Worm (Caenorhabditis elegans) whole organism, L4 larva: ENCODE results near the gene csp-2.

Experiments
- ZK546.5 ChIP-seq, 2 experiments: sonication (generic microtip); optimal IDR thresholded peaks; 2 replicates each; lab custom pipeline; 2017; ENCODE audit warnings: missing biosample characterization in 2 of 2, missing genetic modification characterization in 2 of 2
- ama-1 ChIP-seq: fragments of 150-350 bp; optimal IDR thresholded peaks from 2 replicates; lab custom pipeline; 2014; ENCODE audit warnings: inconsistent platforms, mixed read lengths
- attf-4 ChIP-seq: sonication (generic microtip); optimal IDR thresholded peaks from 3 replicates; lab custom pipeline; 2017; ENCODE audit warnings: missing biosample characterization, missing genetic modification characterization
- ceh-20 ChIP-seq: fragments of 200-800 bp; sonication (Bioruptor generic); IDR thresholded peaks from 2 replicates; pipeline ENCODE4 v1.3.6; 2022; ENCODE audit warnings: missing genetic modification reagents, missing genetic modification characterization, missing compliant biosample characterization
- jun-1 ChIP-seq: fragments of 150-350 bp; optimal IDR thresholded peaks from 2 replicates; lab custom pipeline; 2014; ENCODE audit warnings: missing biosample characterization, missing genetic modification reagents, missing genetic modification characterization
- lin-13 ChIP-seq: fragments of 150-350 bp; optimal IDR thresholded peaks from 2 replicates; lab custom pipeline; 2014; ENCODE audit warnings: missing biosample characterization, missing genetic modification reagents, missing genetic modification characterization
- mep-1 ChIP-seq: fragments of 150-350 bp; sonication (generic microtip); optimal IDR thresholded peaks from 3 replicates; lab custom pipeline; 2014; ENCODE audit warnings: missing biosample characterization, missing genetic modification characterization
- snpc-1.2 ChIP-seq: fragments of 200-800 bp; sonication (Bioruptor generic); IDR thresholded peaks from 2 replicates; pipeline ENCODE4 v1.3.6; 2022; ENCODE audit warnings: missing genetic modification reagents, missing genetic modification characterization, missing compliant biosample characterization
- zag-1 ChIP-seq: fragments of 150-350 bp; optimal IDR thresholded peaks from 2 replicates; lab custom pipeline; 2014; ENCODE audit warnings: missing biosample characterization, missing genetic modification characterization

DNA sequence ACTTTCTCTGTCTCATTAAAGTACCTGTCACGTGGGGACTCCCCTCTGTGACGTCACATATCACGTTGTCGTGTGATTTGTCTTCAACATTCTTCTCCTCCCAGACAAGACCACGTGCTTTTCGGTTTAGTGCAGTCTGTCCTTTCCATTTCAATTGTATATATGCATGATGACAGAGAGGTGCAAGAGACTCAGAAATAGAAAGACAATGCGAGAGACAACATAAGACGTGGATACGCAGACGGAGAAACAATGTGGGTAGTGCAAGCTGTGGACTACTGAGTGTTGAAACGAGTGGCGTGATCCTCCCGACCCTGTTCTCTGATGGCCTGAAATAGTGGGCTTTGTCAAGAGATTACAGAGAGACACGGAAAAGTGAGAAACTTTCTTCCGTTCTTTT is 29.2 kb downstream of the csp-2 start:
- TF ChIP-seq ZK546.5 (tag; optimal IDR thresholded peaks at IDR 0.05; lab: Kevin White, UChicago) (peak in 1 of 2 experiments; percentile 2), lin-13 (peak; percentile 90), ceh-20 (GFP tag; lab: Robert Waterston, UW) (peak; percentile 97), ama-1 (lab: Kevin White, UChicago) (peak; percentile 72), snpc-1.2 (0 out of 2 replicates have a peak, but pooled peaks have one; percentile 38), mep-1 (peak; percentile 95), jun-1 (tag; lab: Kevin White, UChicago) (peak; percentile 47), zag-1 (tag; lab: Kevin White, UChicago) (no peak), attf-4 (tag; lab: Kevin White, UChicago) (no peak)
